1 fruit fly cellular context compared by ENCODE assay signal in genomic region chr3R:27556972-27557371, dm6.
A peak's percentile ranks its signal among the peaks of the same experiment; 100 is the strongest.
TF ChIP-seq lines count a peak whose summit lies in the region.

No protein-coding gene starts in this region.

TF ChIP-seq in whole organism, embryonic, 481 proteins besides CTCF, POLR2A, EP300 and RAD21 (continued from another document and continues in another):
- TF ChIP-seq MTF-1 (GFP tag; optimal IDR thresholded peaks at IDR 0.05; lab: Kevin White, UChicago; ENCODE audit: borderline replicate concordance) (no peak), CG2202 (tag; optimal IDR thresholded peaks at IDR 0.05; lab: Kevin White, UChicago) (no peak), Stat92E (GFP tag; optimal IDR thresholded peaks at IDR 0.05; lab: Kevin White, UChicago) (no peak), pita (GFP tag; optimal IDR thresholded peaks at IDR 0.05; lab: Kevin White, UChicago) (no peak), Ada2b (GFP tag; IDR thresholded peaks at IDR 0.05; lab: Robert Waterston, UW) (peak; percentile 75), trh (GFP tag; optimal IDR thresholded peaks at IDR 0.05; lab: Kevin White, UChicago) (no peak), cg (GFP tag; optimal IDR thresholded peaks at IDR 0.05; lab: Kevin White, UChicago) (no peak), Sox102F (GFP tag; optimal IDR thresholded peaks at IDR 0.05; lab: Kevin White, UChicago) (peak; percentile 15), dmrt11E (tag; optimal IDR thresholded peaks at IDR 0.05; lab: Kevin White, UChicago) (no peak), CG8359 (GFP tag; optimal IDR thresholded peaks at IDR 0.05; lab: Kevin White, UChicago; ENCODE audit: borderline replicate concordance) (no peak), Trl (optimal IDR thresholded peaks at IDR 0.05; lab: Kevin White, UChicago) (no peak), Trl (GFP tag; optimal IDR thresholded peaks at IDR 0.05; lab: Kevin White, UChicago) (no peak), nerfin-2 (GFP tag; IDR thresholded peaks at IDR 0.05; lab: Robert Waterston, UW; ENCODE audit: partially characterized antibody) (no peak), CG30403 (GFP tag; optimal IDR thresholded peaks at IDR 0.05; lab: Kevin White, UChicago) (peak; percentile 51), CG10565 (GFP tag; optimal IDR thresholded peaks at IDR 0.05; lab: Kevin White, UChicago) (no peak), chm (GFP tag; IDR thresholded peaks at IDR 0.05; lab: Robert Waterston, UW) (no peak), ssp (GFP tag; IDR thresholded peaks at IDR 0.05; lab: Robert Waterston, UW) (0 out of 2 replicates have a peak, but pooled peaks have one; percentile 31), eve (GFP tag; optimal IDR thresholded peaks at IDR 0.05; lab: Kevin White, UChicago) (no peak), Doc2 (GFP tag; IDR thresholded peaks at IDR 0.05; lab: Robert Waterston, UW) (no peak), CG18764 (GFP tag; optimal IDR thresholded peaks at IDR 0.05; lab: Kevin White, UChicago) (no peak), CG1602 (GFP tag; optimal IDR thresholded peaks at IDR 0.05; lab: Kevin White, UChicago) (no peak), Deaf1 (tag; optimal IDR thresholded peaks at IDR 0.05; lab: Kevin White, UChicago) (peak; percentile 0), E2f1 (GFP tag; IDR thresholded peaks at IDR 0.05; lab: Robert Waterston, UW) (peak; percentile 31; the same call in 1 of the 2 replicates), HmgD (GFP tag; optimal IDR thresholded peaks at IDR 0.05; lab: Kevin White, UChicago) (no peak), MBD-R2 (GFP tag; IDR thresholded peaks at IDR 0.05; lab: Robert Waterston, UW) (0 out of 2 replicates have a peak, but pooled peaks have one; percentile 23), CG17328 (GFP tag; IDR thresholded peaks at IDR 0.05; lab: Robert Waterston, UW) (no peak), caup (GFP tag; optimal IDR thresholded peaks at IDR 0.05; lab: Kevin White, UChicago; ENCODE audit: severe bottlenecking) (peak; percentile 51), CG13123 (GFP tag; optimal IDR thresholded peaks at IDR 0.05; lab: Kevin White, UChicago) (no peak), danr (GFP tag; IDR thresholded peaks at IDR 0.05; lab: Robert Waterston, UW) (no peak), Awh (GFP tag; IDR thresholded peaks at IDR 0.05; lab: Robert Waterston, UW) (no peak), CG3838 (GFP tag; optimal IDR thresholded peaks at IDR 0.05; lab: Kevin White, UChicago) (no peak), h (optimal IDR thresholded peaks at IDR 0.05; lab: Kevin White, UChicago) (no peak), CG9932 (GFP tag; IDR thresholded peaks at IDR 0.05; lab: Robert Waterston, UW) (peak; percentile 82), CG4360 (GFP tag; IDR thresholded peaks at IDR 0.05; lab: Robert Waterston, UW) (no peak), rib (GFP tag; IDR thresholded peaks at IDR 0.05; lab: Robert Waterston, UW) (no peak), CG17385 (GFP tag; optimal IDR thresholded peaks at IDR 0.05; lab: Kevin White, UChicago) (no peak), D19A (tag; optimal IDR thresholded peaks at IDR 0.05; lab: Kevin White, UChicago) (no peak), br (optimal IDR thresholded peaks at IDR 0.05; lab: Kevin White, UChicago) (no peak), ATbp (GFP tag; optimal IDR thresholded peaks at IDR 0.05; lab: Kevin White, UChicago) (no peak), CG3065 (GFP tag; optimal IDR thresholded peaks at IDR 0.05; lab: Kevin White, UChicago) (no peak), HLHmδ (GFP tag; optimal IDR thresholded peaks at IDR 0.05; lab: Kevin White, UChicago) (no peak), pzg (GFP tag; optimal IDR thresholded peaks at IDR 0.05; lab: Kevin White, UChicago) (no peak), CG18011 (GFP tag; optimal IDR thresholded peaks at IDR 0.05; lab: Kevin White, UChicago) (no peak), Dbx (GFP tag; IDR thresholded peaks at IDR 0.05; lab: Robert Waterston, UW) (0 out of 3 replicates have a peak, but pooled peaks have one; percentile 65), CG10321 (GFP tag; IDR thresholded peaks at IDR 0.05; lab: Robert Waterston, UW) (no peak), fd102C (GFP tag; optimal IDR thresholded peaks at IDR 0.05; lab: Kevin White, UChicago) (no peak), CG12391 (tag; optimal IDR thresholded peaks at IDR 0.05; lab: Kevin White, UChicago) (no peak), odd (GFP tag; optimal IDR thresholded peaks at IDR 0.05; lab: Kevin White, UChicago) (no peak), ash1 (GFP tag; optimal IDR thresholded peaks at IDR 0.05; lab: Kevin White, UChicago) (no peak), Sry-β (GFP tag; optimal IDR thresholded peaks at IDR 0.05; lab: Kevin White, UChicago) (no peak), ro (GFP tag; IDR thresholded peaks at IDR 0.05; lab: Robert Waterston, UW) (no peak), dpn (GFP tag; optimal IDR thresholded peaks at IDR 0.05; lab: Kevin White, UChicago) (peak; percentile 12 to 14), CG2116 (GFP tag; optimal IDR thresholded peaks at IDR 0.05; lab: Kevin White, UChicago) (no peak), CG13287 (GFP tag; IDR thresholded peaks at IDR 0.05; lab: Robert Waterston, UW; ENCODE audit: partially characterized antibody) (no peak), CG6654 (GFP tag; optimal IDR thresholded peaks at IDR 0.05; lab: Kevin White, UChicago) (no peak), cato (GFP tag; optimal IDR thresholded peaks at IDR 0.05; lab: Kevin White, UChicago; ENCODE audit: borderline replicate concordance) (no peak), CG7786 (GFP tag; optimal IDR thresholded peaks at IDR 0.05; lab: Kevin White, UChicago) (peak; percentile 15), tna (GFP tag; IDR thresholded peaks at IDR 0.05; lab: Robert Waterston, UW; ENCODE audit: partially characterized antibody) (no peak), chinmo (GFP tag; IDR thresholded peaks at IDR 0.05; lab: Robert Waterston, UW; ENCODE audit: partially characterized antibody) (no peak), unpg (GFP tag; optimal IDR thresholded peaks at IDR 0.05; lab: Kevin White, UChicago) (peak; percentile 3), CG16813 (GFP tag; IDR thresholded peaks at IDR 0.05; lab: Robert Waterston, UW; ENCODE audit: partially characterized antibody) (no peak), btn (GFP tag; optimal IDR thresholded peaks at IDR 0.05; lab: Kevin White, UChicago) (no peak), Nf-YA (GFP tag; IDR thresholded peaks at IDR 0.05; lab: Robert Waterston, UW) (no peak), CG7745 (tag; optimal IDR thresholded peaks at IDR 0.05; lab: Kevin White, UChicago) (no peak), CG4854 (GFP tag; optimal IDR thresholded peaks at IDR 0.05; lab: Kevin White, UChicago) (no peak), lola (GFP tag; optimal IDR thresholded peaks at IDR 0.05; lab: Kevin White, UChicago) (no peak), sens (GFP tag; lab: Kevin White, UChicago) (peak; percentile 87), CG2712 (tag; optimal IDR thresholded peaks at IDR 0.05; lab: Kevin White, UChicago) (peak; percentile 29), Usf (GFP tag; optimal IDR thresholded peaks at IDR 0.05; lab: Kevin White, UChicago) (no peak), CG4820 (GFP tag; optimal IDR thresholded peaks at IDR 0.05; lab: Kevin White, UChicago) (peak; percentile 2), CG8478 (optimal IDR thresholded peaks at IDR 0.05; lab: Kevin White, UChicago) (no peak), da (GFP tag; optimal IDR thresholded peaks at IDR 0.05; lab: Kevin White, UChicago) (no peak), pfk (GFP tag; optimal IDR thresholded peaks at IDR 0.05; lab: Kevin White, UChicago) (no peak), Xrp1 (GFP tag; IDR thresholded peaks at IDR 0.05; lab: Robert Waterston, UW) (0 out of 2 replicates have a peak, but pooled peaks have one; percentile 18), Hr3 (GFP tag; optimal IDR thresholded peaks at IDR 0.05; lab: Kevin White, UChicago) (no peak), bab2 (GFP tag; optimal IDR thresholded peaks at IDR 0.05; lab: Kevin White, UChicago) (peak; percentile 40), CG10366 (GFP tag; IDR thresholded peaks at IDR 0.05; lab: Robert Waterston, UW) (peak; percentile 54), TFAM (GFP tag; optimal IDR thresholded peaks at IDR 0.05; lab: Kevin White, UChicago) (no peak), CG4328 (GFP tag; optimal IDR thresholded peaks at IDR 0.05; lab: Kevin White, UChicago) (no peak), jigr1 (GFP tag; IDR thresholded peaks at IDR 0.05; lab: Robert Waterston, UW) (no peak), nau (GFP tag; optimal IDR thresholded peaks at IDR 0.05; lab: Kevin White, UChicago) (no peak), nom (GFP tag; optimal IDR thresholded peaks at IDR 0.05; lab: Kevin White, UChicago) (no peak), dm (GFP tag; optimal IDR thresholded peaks at IDR 0.05; lab: Kevin White, UChicago) (no peak), Dp (GFP tag; optimal IDR thresholded peaks at IDR 0.05; lab: Kevin White, UChicago) (no peak), fd64A (GFP tag; optimal IDR thresholded peaks at IDR 0.05; lab: Kevin White, UChicago) (no peak), fd3F (GFP tag; optimal IDR thresholded peaks at IDR 0.05; lab: Kevin White, UChicago) (no peak), hth (optimal IDR thresholded peaks at IDR 0.05; lab: Kevin White, UChicago) (no peak), CG14014 (GFP tag; IDR thresholded peaks at IDR 0.05; lab: Robert Waterston, UW) (peak; percentile 68), CG15601 (tag; optimal IDR thresholded peaks at IDR 0.05; lab: Kevin White, UChicago) (no peak), lov (optimal IDR thresholded peaks at IDR 0.05; lab: Kevin White, UChicago) (no peak), lov (GFP tag; IDR thresholded peaks at IDR 0.05; lab: Robert Waterston, UW) (no peak), CG9437 (GFP tag; optimal IDR thresholded peaks at IDR 0.05; lab: Kevin White, UChicago) (peak; percentile 10), CG33213 (GFP tag; optimal IDR thresholded peaks at IDR 0.05; lab: Kevin White, UChicago) (no peak), CG31388 (GFP tag; optimal IDR thresholded peaks at IDR 0.05; lab: Kevin White, UChicago) (no peak), stc (GFP tag; IDR thresholded peaks at IDR 0.05; lab: Robert Waterston, UW) (0 out of 2 replicates have a peak, but pooled peaks have one; percentile 24), az2 (GFP tag; optimal IDR thresholded peaks at IDR 0.05; lab: Kevin White, UChicago) (no peak), sna (GFP tag; IDR thresholded peaks at IDR 0.05; lab: Robert Waterston, UW; ENCODE audit: partially characterized antibody) (no peak), zen2 (GFP tag; IDR thresholded peaks at IDR 0.05; lab: Robert Waterston, UW; ENCODE audit: partially characterized antibody) (no peak), lab (GFP tag; optimal IDR thresholded peaks at IDR 0.05; lab: Kevin White, UChicago) (peak; percentile 55), CG13775 (GFP tag; optimal IDR thresholded peaks at IDR 0.05; lab: Kevin White, UChicago) (no peak), seq (GFP tag; IDR thresholded peaks at IDR 0.05; lab: Robert Waterston, UW) (peak; percentile 42; the same call in 1 of the 2 replicates), CG2889 (GFP tag; IDR thresholded peaks at IDR 0.05; lab: Robert Waterston, UW) (no peak), CG1529 (GFP tag; optimal IDR thresholded peaks at IDR 0.05; lab: Kevin White, UChicago) (no peak), vnd (GFP tag; IDR thresholded peaks at IDR 0.05; lab: Robert Waterston, UW; ENCODE audit: partially characterized antibody) (no peak), Max (GFP tag; optimal IDR thresholded peaks at IDR 0.05; lab: Kevin White, UChicago) (no peak), CG12236 (GFP tag; optimal IDR thresholded peaks at IDR 0.05; lab: Kevin White, UChicago) (no peak), vvl (GFP tag; IDR thresholded peaks at IDR 0.05; lab: Robert Waterston, UW) (peak; percentile 67; the same call in 1 of the 2 replicates), CG4617 (GFP tag; optimal IDR thresholded peaks at IDR 0.05; lab: Kevin White, UChicago; ENCODE audit: borderline replicate concordance) (no peak), CG1024 (GFP tag; IDR thresholded peaks at IDR 0.05; lab: Robert Waterston, UW) (no peak), pb (GFP tag; optimal IDR thresholded peaks at IDR 0.05; lab: Kevin White, UChicago) (no peak), scrt (GFP tag; optimal IDR thresholded peaks at IDR 0.05; lab: Kevin White, UChicago) (peak; percentile 24), nerfin-1 (tag; optimal IDR thresholded peaks at IDR 0.05; lab: Kevin White, UChicago) (no peak), Lpt (GFP tag; optimal IDR thresholded peaks at IDR 0.05; lab: Kevin White, UChicago) (no peak), CG2678 (tag; optimal IDR thresholded peaks at IDR 0.05; lab: Kevin White, UChicago) (peak; percentile 36), gro (GFP tag; optimal IDR thresholded peaks at IDR 0.05; lab: Kevin White, UChicago) (peak; percentile 39), sug (tag; optimal IDR thresholded peaks at IDR 0.05; lab: Kevin White, UChicago) (peak; percentile 1), CG12071 (GFP tag; optimal IDR thresholded peaks at IDR 0.05; lab: Kevin White, UChicago) (peak; percentile 15), usp (GFP tag; optimal IDR thresholded peaks at IDR 0.05; lab: Kevin White, UChicago) (no peak), aop (GFP tag; IDR thresholded peaks at IDR 0.05; lab: Robert Waterston, UW) (no peak), CG1647 (GFP tag; optimal IDR thresholded peaks at IDR 0.05; lab: Kevin White, UChicago) (no peak), pros (GFP tag; optimal IDR thresholded peaks at IDR 0.05; lab: Kevin White, UChicago) (no peak), cad (GFP tag; optimal IDR thresholded peaks at IDR 0.05; lab: Kevin White, UChicago) (no peak), CG18262 (tag; optimal IDR thresholded peaks at IDR 0.05; lab: Kevin White, UChicago) (peak; percentile 7), sens-2 (GFP tag; IDR thresholded peaks at IDR 0.05; lab: Robert Waterston, UW) (no peak), Atf-2 (GFP tag; optimal IDR thresholded peaks at IDR 0.05; lab: Kevin White, UChicago) (no peak), ind (GFP tag; optimal IDR thresholded peaks at IDR 0.05; lab: Kevin White, UChicago) (peak; percentile 47), tup (GFP tag; optimal IDR thresholded peaks at IDR 0.05; lab: Kevin White, UChicago) (no peak), salm (tag; optimal IDR thresholded peaks at IDR 0.05; lab: Kevin White, UChicago) (no peak), gt (GFP tag; IDR thresholded peaks at IDR 0.05; lab: Robert Waterston, UW) (no peak), CG11504 (tag; optimal IDR thresholded peaks at IDR 0.05; lab: Kevin White, UChicago) (peak; percentile 52), dimm (GFP tag; IDR thresholded peaks at IDR 0.05; lab: Robert Waterston, UW) (no peak; the same call in 1 of the 2 replicates), Dad (GFP tag; optimal IDR thresholded peaks at IDR 0.05; lab: Kevin White, UChicago) (no peak), B-H2 (GFP tag; optimal IDR thresholded peaks at IDR 0.05; lab: Kevin White, UChicago) (no peak), CG17186 (GFP tag; optimal IDR thresholded peaks at IDR 0.05; lab: Kevin White, UChicago) (no peak), gcm (GFP tag; optimal IDR thresholded peaks at IDR 0.05; lab: Kevin White, UChicago) (no peak), CG7839 (tag; optimal IDR thresholded peaks at IDR 0.05; lab: Kevin White, UChicago) (peak; percentile 48)
